Worm (Caenorhabditis elegans): Measurements from ENCODE around the gene C35A5.11.

C35A5.11 gene

ce11 chrV:10474040-10474439, 28.9 kb downstream of the C35A5.11 start:
- TF ChIP-seq med-1 (GFP tag; optimal IDR thresholded peaks at IDR 0.05; ENCODE audit: insufficient read depth) = no peak
- TF ChIP-seq ztf-29 (GFP tag; IDR thresholded peaks at IDR 0.05) = no peak
- no peak for TF ChIP-seq ztf-23 (GFP tag; IDR thresholded peaks at IDR 0.05)
- TF ChIP-seq cog-1 (tag; optimal IDR thresholded peaks at IDR 0.05) = no peak
- no peak for TF ChIP-seq flt-1 (GFP tag; IDR thresholded peaks at IDR 0.05)
- TF ChIP-seq T22C8.4 (GFP tag; IDR thresholded peaks at IDR 0.05) = no peak
- no peak for TF ChIP-seq klf-2 (GFP tag; conservative IDR thresholded peaks at IDR 0.05)

ce11 chrV:10472901-10473774, 29.8 kb downstream of the C35A5.11 start:
- TF ChIP-seq klf-2 (GFP tag; conservative IDR thresholded peaks at IDR 0.05) (no peak), T22C8.4 (GFP tag; IDR thresholded peaks at IDR 0.05) (no peak), flt-1 (GFP tag; IDR thresholded peaks at IDR 0.05) (no peak), cog-1 (tag; optimal IDR thresholded peaks at IDR 0.05) (no peak), ztf-29 (GFP tag; IDR thresholded peaks at IDR 0.05) (no peak), tab-1 (GFP tag; IDR thresholded peaks at IDR 0.05) (no peak), med-1 (GFP tag; optimal IDR thresholded peaks at IDR 0.05; ENCODE audit: insufficient read depth) (no peak), ztf-23 (GFP tag; IDR thresholded peaks at IDR 0.05) (no peak), ref-1 (GFP tag; conservative IDR thresholded peaks at IDR 0.05) (no peak)

ce11 chrV:10471007-10471406, 31.9 kb downstream of the C35A5.11 start:
- TF ChIP-seq klf-2 (GFP tag; conservative IDR thresholded peaks at IDR 0.05) (no peak), flt-1 (GFP tag; IDR thresholded peaks at IDR 0.05) (no peak), med-1 (GFP tag; optimal IDR thresholded peaks at IDR 0.05; ENCODE audit: insufficient read depth) (no peak), T22C8.4 (GFP tag; IDR thresholded peaks at IDR 0.05) (no peak), cog-1 (tag; optimal IDR thresholded peaks at IDR 0.05) (no peak), ztf-23 (GFP tag; IDR thresholded peaks at IDR 0.05) (no peak), tab-1 (GFP tag; IDR thresholded peaks at IDR 0.05) (no peak), ztf-29 (GFP tag; IDR thresholded peaks at IDR 0.05) (no peak), ref-1 (GFP tag; conservative IDR thresholded peaks at IDR 0.05) (no peak)

- TF ChIP-seq ref-1 (GFP tag; conservative IDR thresholded peaks at IDR 0.05) (no peak), klf-2 (GFP tag; conservative IDR thresholded peaks at IDR 0.05) (no peak), flt-1 (GFP tag; IDR thresholded peaks at IDR 0.05) (no peak), T22C8.4 (GFP tag; IDR thresholded peaks at IDR 0.05) (no peak), ztf-23 (GFP tag; IDR thresholded peaks at IDR 0.05) (no peak), ztf-29 (GFP tag; IDR thresholded peaks at IDR 0.05) (no peak), cog-1 (tag; optimal IDR thresholded peaks at IDR 0.05) (no peak), tab-1 (GFP tag; IDR thresholded peaks at IDR 0.05) (no peak), med-1 (GFP tag; optimal IDR thresholded peaks at IDR 0.05; ENCODE audit: insufficient read depth) (no peak)
These were observed 33.1 kb downstream of the C35A5.11 start for ce11 chrV:10469845-10470244.

- no peak for TF ChIP-seq flt-1 (GFP tag; IDR thresholded peaks at IDR 0.05)
- TF ChIP-seq med-1 (GFP tag; optimal IDR thresholded peaks at IDR 0.05; ENCODE audit: insufficient read depth) = no peak
- no peak for TF ChIP-seq ref-1 (GFP tag; conservative IDR thresholded peaks at IDR 0.05)
- no peak for TF ChIP-seq tab-1 (GFP tag; IDR thresholded peaks at IDR 0.05)
- no peak for TF ChIP-seq klf-2 (GFP tag; conservative IDR thresholded peaks at IDR 0.05)
- TF ChIP-seq ztf-29 (GFP tag; IDR thresholded peaks at IDR 0.05) = no peak
- no peak for TF ChIP-seq cog-1 (tag; optimal IDR thresholded peaks at IDR 0.05)
These were observed 34.2 kb downstream of the C35A5.11 start for ce11 chrV:10468709-10469108.

ce11 chrV:10468190-10468589, 34.7 kb downstream of the C35A5.11 start, which contains the start of gene egl-9:
TSS of gene egl-9 (plus strand) at chrV:10468517.
- TF ChIP-seq ztf-29 (GFP tag; IDR thresholded peaks at IDR 0.05) = no peak
- TF ChIP-seq ref-1 (GFP tag; conservative IDR thresholded peaks at IDR 0.05) = no peak
- no peak for TF ChIP-seq flt-1 (GFP tag; IDR thresholded peaks at IDR 0.05)
- no peak for TF ChIP-seq tab-1 (GFP tag; IDR thresholded peaks at IDR 0.05)
- TF ChIP-seq T22C8.4 (GFP tag; IDR thresholded peaks at IDR 0.05) = no peak
- TF ChIP-seq ztf-23 (GFP tag; IDR thresholded peaks at IDR 0.05) = no peak
- TF ChIP-seq cog-1 (tag; optimal IDR thresholded peaks at IDR 0.05) = no peak
- TF ChIP-seq med-1 (GFP tag; optimal IDR thresholded peaks at IDR 0.05; ENCODE audit: insufficient read depth) = no peak

- TF ChIP-seq med-1 (GFP tag; optimal IDR thresholded peaks at IDR 0.05; ENCODE audit: insufficient read depth) = no peak
- TF ChIP-seq ref-1 (GFP tag; conservative IDR thresholded peaks at IDR 0.05) = no peak
- no peak for TF ChIP-seq T22C8.4 (GFP tag; IDR thresholded peaks at IDR 0.05)
- no peak for TF ChIP-seq flt-1 (GFP tag; IDR thresholded peaks at IDR 0.05)
- TF ChIP-seq tab-1 (GFP tag; IDR thresholded peaks at IDR 0.05) = no peak
- no peak for TF ChIP-seq klf-2 (GFP tag; conservative IDR thresholded peaks at IDR 0.05)
- TF ChIP-seq cog-1 (tag; optimal IDR thresholded peaks at IDR 0.05) = no peak
These were observed 35.3 kb downstream of the C35A5.11 start for ce11 chrV:10467659-10468058.

- TF ChIP-seq klf-2 (GFP tag; conservative IDR thresholded peaks at IDR 0.05) (no peak), T22C8.4 (GFP tag; IDR thresholded peaks at IDR 0.05) (no peak), ref-1 (GFP tag; conservative IDR thresholded peaks at IDR 0.05) (no peak), cog-1 (tag; optimal IDR thresholded peaks at IDR 0.05) (no peak), med-1 (GFP tag; optimal IDR thresholded peaks at IDR 0.05; ENCODE audit: insufficient read depth) (no peak), tab-1 (GFP tag; IDR thresholded peaks at IDR 0.05) (no peak)
These were observed 35.8 kb downstream of the C35A5.11 start for ce11 chrV:10467104-10467503.

ce11 chrV:10466607-10467092, 36.3 kb downstream of the C35A5.11 start:
- peak; percentile 93 for TF ChIP-seq cog-1 (tag; optimal IDR thresholded peaks at IDR 0.05)
- no peak for TF ChIP-seq med-1 (GFP tag; optimal IDR thresholded peaks at IDR 0.05; ENCODE audit: insufficient read depth)
- TF ChIP-seq ztf-23 (GFP tag; IDR thresholded peaks at IDR 0.05) = 0 out of 2 replicates have a peak, but pooled peaks have one; percentile 50
- TF ChIP-seq flt-1 (GFP tag; IDR thresholded peaks at IDR 0.05) = peak; percentile 72
- no peak for TF ChIP-seq tab-1 (GFP tag; IDR thresholded peaks at IDR 0.05)
- TF ChIP-seq ztf-29 (GFP tag; IDR thresholded peaks at IDR 0.05) = peak; percentile 38; the same call in 1 of the 2 replicates
- no peak for TF ChIP-seq ref-1 (GFP tag; conservative IDR thresholded peaks at IDR 0.05)
- TF ChIP-seq klf-2 (GFP tag; conservative IDR thresholded peaks at IDR 0.05) = no peak
- no peak for TF ChIP-seq T22C8.4 (GFP tag; IDR thresholded peaks at IDR 0.05)

All from whole organism, midembryonic.